Worm (Caenorhabditis elegans) whole organism, young adult: ENCODE results near the gene grl-20.

Experiments
- B0035.1 ChIP-seq: sonication (generic microtip); optimal IDR thresholded peaks from 2 replicates; lab custom pipeline; 2016; ENCODE audit warnings: missing genetic modification characterization, mild to moderate bottlenecking, missing compliant biosample characterization, missing genotype, missing genetic modification reagents
- B0336.3 ChIP-seq: fragments of 200-800 bp; sonication (Bioruptor generic); IDR thresholded peaks from 2 replicates; pipeline ENCODE4 v1.3.6; 2022; ENCODE audit warnings: missing genetic modification characterization, missing compliant biosample characterization
- F33H1.4 ChIP-seq: fragments of 200-800 bp; sonication (Bioruptor generic); IDR thresholded peaks from 2 replicates; pipeline ENCODE4 v1.3.6; 2022; ENCODE audit warnings: missing genetic modification reagents, missing genetic modification characterization, missing compliant biosample characterization
- F52B5.7 ChIP-seq: sonication (generic microtip); optimal IDR thresholded peaks from 2 replicates; lab custom pipeline; 2016; ENCODE audit warnings: mild to moderate bottlenecking, missing genetic modification characterization, missing compliant biosample characterization
- F55B11.4 ChIP-seq: sonication (generic microtip); optimal IDR thresholded peaks from 2 replicates; lab custom pipeline; 2016; ENCODE audit warnings: missing compliant biosample characterization, missing genetic modification characterization, borderline replicate concordance; ENCODE audit not compliant: insufficient read depth
- K12H6.12 ChIP-seq: fragments of 200-800 bp; sonication (Bioruptor generic); optimal IDR thresholded peaks from 2 replicates; lab custom pipeline; 2018; ENCODE audit warnings: mild to moderate bottlenecking, missing genetic modification characterization, missing compliant biosample characterization
- T26A5.8 ChIP-seq: sonication (generic microtip); optimal IDR thresholded peaks from 2 replicates; lab custom pipeline; 2016; ENCODE audit warnings: missing genetic modification characterization, missing compliant biosample characterization
- Y53G8AR.9 ChIP-seq: fragments of 200-800 bp; sonication (Bioruptor generic); conservative IDR thresholded peaks from 2 replicates; pipeline ENCODE4 v1.3.6; 2022; ENCODE audit warnings: missing genetic modification reagents, missing genetic modification characterization, missing compliant biosample characterization
- Y67H2A.10 ChIP-seq: fragments of 200-800 bp; sonication (Bioruptor generic); conservative IDR thresholded peaks from 2 replicates; pipeline ENCODE4 v1.3.6; 2022; ENCODE audit warnings: missing genetic modification reagents, missing genetic modification characterization, missing compliant biosample characterization
- Y95B8A.8 ChIP-seq: fragments of 200-800 bp; sonication (Bioruptor generic); IDR thresholded peaks from 2 replicates; pipeline ENCODE4 v1.3.6; 2022; ENCODE audit warnings: missing genetic modification reagents, missing genetic modification characterization, missing compliant biosample characterization
- atf-7 ChIP-seq: sonication (generic microtip); optimal IDR thresholded peaks from 2 replicates; lab custom pipeline; 2017; ENCODE audit warnings: mild to moderate bottlenecking, missing genetic modification characterization, missing compliant biosample characterization
- athp-1 ChIP-seq: sonication (generic microtip); optimal IDR thresholded peaks from 2 replicates; lab custom pipeline; 2017; ENCODE audit warnings: mild to moderate bottlenecking, missing genetic modification characterization, missing compliant biosample characterization
- bed-1 ChIP-seq: fragments of 200-800 bp; sonication (Bioruptor generic); IDR thresholded peaks from 2 replicates; pipeline ENCODE4 v1.3.6; 2022; ENCODE audit warnings: missing genetic modification reagents, missing genetic modification characterization, missing compliant biosample characterization
- cebp-1 ChIP-seq, 2 experiments: fragments of 200-800 bp in 1 of 2; sonication (Bioruptor generic) in 1 of 2; sonication (generic microtip) in 1 of 2; IDR thresholded peaks in 1 of 2; optimal IDR thresholded peaks in 1 of 2; 2 replicates each; pipeline versions ENCODE4 v1.3.6 to Lab custom; 2017 to 2022; ENCODE audit warnings: missing compliant biosample characterization in 2 of 2, missing genetic modification characterization in 2 of 2, mild to moderate bottlenecking in 1 of 2, missing genetic modification reagents in 1 of 2, moderate library complexity in 1 of 2
- ceh-100 ChIP-seq: fragments of 200-800 bp; sonication (Bioruptor generic); IDR thresholded peaks from 2 replicates; pipeline ENCODE4 v1.3.6; 2022; ENCODE audit warnings: missing genetic modification reagents, missing genetic modification characterization, missing compliant biosample characterization
- ceh-58 ChIP-seq: fragments of 200-800 bp; sonication (Bioruptor generic); IDR thresholded peaks from 2 replicates; pipeline ENCODE4 v1.3.6; 2022; ENCODE audit warnings: missing genetic modification characterization, missing compliant biosample characterization
- dox-1 ChIP-seq: fragments of 200-800 bp; sonication (Bioruptor generic); IDR thresholded peaks from 2 replicates; pipeline ENCODE4 v1.3.6; 2022; ENCODE audit warnings: missing genetic modification reagents, missing genetic modification characterization, missing compliant biosample characterization
- dpl-1 ChIP-seq: fragments of 150-350 bp; optimal IDR thresholded peaks from 2 replicates; lab custom pipeline; 2014; ENCODE audit warnings: missing biosample characterization, missing genetic modification reagents, missing genetic modification characterization
- egl-44 ChIP-seq: fragments of 200-800 bp; sonication (Bioruptor generic); IDR thresholded peaks from 2 replicates; pipeline ENCODE4 v1.3.6; 2022; ENCODE audit warnings: missing genetic modification reagents, missing genetic modification characterization, missing compliant biosample characterization
- ekl-4 ChIP-seq: fragments of 200-800 bp; sonication (Bioruptor generic); IDR thresholded peaks from 2 replicates; pipeline ENCODE4 v1.3.6; 2022; ENCODE audit warnings: missing genetic modification reagents, missing genetic modification characterization, missing compliant biosample characterization
- hlh-12 ChIP-seq: sonication (generic microtip); optimal IDR thresholded peaks from 2 replicates; lab custom pipeline; 2016; ENCODE audit warnings: missing genetic modification characterization, missing compliant biosample characterization
- hlh-26 ChIP-seq: fragments of 200-800 bp; sonication (Bioruptor generic); conservative IDR thresholded peaks from 2 replicates; pipeline ENCODE4 v1.3.6; 2022; ENCODE audit warnings: missing genetic modification reagents, missing genetic modification characterization, missing compliant biosample characterization
- hmg-1.2 ChIP-seq: fragments of 200-800 bp; sonication (Bioruptor generic); IDR thresholded peaks from 2 replicates; pipeline ENCODE4 v1.3.6; 2022; ENCODE audit warnings: missing genetic modification reagents, missing genetic modification characterization, missing compliant biosample characterization
- hrde-1 ChIP-seq: sonication (generic microtip); optimal IDR thresholded peaks from 2 replicates; lab custom pipeline; 2016; ENCODE audit warnings: missing genetic modification characterization, mild to moderate bottlenecking, missing compliant biosample characterization, moderate library complexity, missing genotype, missing genetic modification reagents, borderline replicate concordance
- lag-1 ChIP-seq: fragments of 200-800 bp; sonication (Bioruptor generic); IDR thresholded peaks from 2 replicates; pipeline ENCODE4 v1.3.6; 2022; ENCODE audit warnings: missing genetic modification reagents, missing genetic modification characterization, missing compliant biosample characterization
- lin-35 ChIP-seq, 3 experiments: fragments of 150-350 bp in 2 of 3; sonication (generic microtip) in 1 of 3; optimal IDR thresholded peaks; 2 replicates each; lab custom pipeline; 2014 to 2018; ENCODE audit warnings: missing biosample characterization in 3 of 3, missing genetic modification characterization in 3 of 3, missing genetic modification reagents in 3 of 3
- lsy-27 ChIP-seq: sonication (generic microtip); optimal IDR thresholded peaks from 2 replicates; lab custom pipeline; 2017; ENCODE audit warnings: missing genetic modification characterization, mild to moderate bottlenecking, missing compliant biosample characterization, antibody characterized with exemption, missing genotype, borderline replicate concordance; ENCODE audit not compliant: insufficient read depth
- madf-10 ChIP-seq: sonication (generic microtip); optimal IDR thresholded peaks from 2 replicates; lab custom pipeline; 2016; ENCODE audit warnings: mild to moderate bottlenecking, missing genetic modification characterization, missing compliant biosample characterization
- madf-3 ChIP-seq: fragments of 200-800 bp; sonication (Bioruptor generic); IDR thresholded peaks from 2 replicates; pipeline ENCODE4 v1.3.6; 2022; ENCODE audit warnings: missing genetic modification reagents, missing genetic modification characterization, missing compliant biosample characterization
- madf-6 ChIP-seq: fragments of 200-800 bp; sonication (Bioruptor generic); IDR thresholded peaks from 2 replicates; pipeline ENCODE4 v1.3.6; 2022; ENCODE audit warnings: missing genetic modification reagents, missing genetic modification characterization, missing compliant biosample characterization
- mcd-1 ChIP-seq: fragments of 200-800 bp; sonication (Bioruptor generic); IDR thresholded peaks from 2 replicates; pipeline ENCODE4 v1.3.6; 2022; ENCODE audit warnings: missing genetic modification reagents, missing genetic modification characterization, missing compliant biosample characterization
- nfya-1 ChIP-seq: sonication (generic microtip); optimal IDR thresholded peaks from 2 replicates; lab custom pipeline; 2017; ENCODE audit warnings: antibody characterized with exemption, missing compliant biosample characterization, missing genetic modification characterization, borderline replicate concordance; ENCODE audit not compliant: insufficient read depth
- nhr-179 ChIP-seq: sonication (generic microtip); optimal IDR thresholded peaks from 2 replicates; lab custom pipeline; 2016; ENCODE audit warnings: mild to moderate bottlenecking, missing genetic modification characterization, missing compliant biosample characterization
- nhr-27 ChIP-seq: fragments of 200-800 bp; sonication (Bioruptor generic); optimal IDR thresholded peaks from 2 replicates; lab custom pipeline; 2018; ENCODE audit warnings: mild to moderate bottlenecking, missing genetic modification characterization, moderate library complexity, missing compliant biosample characterization
- nhr-90 ChIP-seq: sonication (generic microtip); optimal IDR thresholded peaks from 2 replicates; lab custom pipeline; 2016; ENCODE audit warnings: missing genotype, mild to moderate bottlenecking, missing genetic modification characterization, missing compliant biosample characterization
- pha-4 ChIP-seq: fragments of 150-350 bp; sonication (generic microtip); optimal IDR thresholded peaks from 2 replicates; lab custom pipeline; 2014; ENCODE audit warnings: missing biosample characterization, missing genetic modification reagents, missing genetic modification characterization
- rec-8 ChIP-seq, 2 experiments: sonication (generic microtip); optimal IDR thresholded peaks; 2 replicates each; lab custom pipeline; 2016; ENCODE audit warnings: mild to moderate bottlenecking in 2 of 2, missing genetic modification characterization in 2 of 2, missing genetic modification reagents in 2 of 2, missing genotype in 2 of 2, missing biosample characterization in 1 of 2, missing compliant biosample characterization in 1 of 2, moderate library complexity in 1 of 2
- sea-2 ChIP-seq: fragments of 200-800 bp; sonication (Bioruptor generic); IDR thresholded peaks from 2 replicates; pipeline ENCODE4 v1.3.6; 2022; ENCODE audit warnings: missing genetic modification characterization, missing compliant biosample characterization
- snpc-1.1 ChIP-seq: sonication (generic microtip); optimal IDR thresholded peaks from 2 replicates; lab custom pipeline; 2017; ENCODE audit warnings: missing genetic modification characterization, mild to moderate bottlenecking, missing compliant biosample characterization, antibody characterized with exemption, moderate library complexity, missing genotype, missing genetic modification reagents; ENCODE audit not compliant: insufficient read depth
- somi-1 ChIP-seq: fragments of 200-800 bp; sonication (Bioruptor generic); optimal IDR thresholded peaks from 2 replicates; lab custom pipeline; 2018; ENCODE audit warnings: mild to moderate bottlenecking, missing genetic modification characterization, missing compliant biosample characterization
- tbp1 ChIP-seq: fragments of 200-800 bp; sonication (Bioruptor generic); optimal IDR thresholded peaks from 2 replicates; lab custom pipeline; 2018; ENCODE audit warnings: mild to moderate bottlenecking, missing genetic modification characterization, missing compliant biosample characterization
- tlf-1 ChIP-seq: fragments of 200-800 bp; sonication (Bioruptor generic); optimal IDR thresholded peaks from 2 replicates; lab custom pipeline; 2018; ENCODE audit warnings: mild to moderate bottlenecking, missing genetic modification characterization, missing compliant biosample characterization
- unc-62 ChIP-seq: fragments of 150-350 bp; optimal IDR thresholded peaks from 2 replicates; lab custom pipeline; 2014; ENCODE audit warnings: missing biosample characterization, missing genetic modification reagents, missing genetic modification characterization
- zfh-2 ChIP-seq: fragments of 200-800 bp; sonication (Bioruptor generic); conservative IDR thresholded peaks from 2 replicates; pipeline ENCODE4 v1.3.6; 2022; ENCODE audit warnings: missing genetic modification reagents, missing genetic modification characterization, missing compliant biosample characterization
- ztf-22 ChIP-seq: fragments of 200-800 bp; sonication (Bioruptor generic); optimal IDR thresholded peaks from 2 replicates; lab custom pipeline; 2018; ENCODE audit warnings: mild to moderate bottlenecking, missing genetic modification characterization, moderate library complexity, missing compliant biosample characterization
- ztf-26 ChIP-seq: sonication (generic microtip); optimal IDR thresholded peaks from 2 replicates; lab custom pipeline; 2017; ENCODE audit warnings: missing genetic modification characterization, missing compliant biosample characterization
- ztf-28 ChIP-seq: fragments of 200-800 bp; sonication (Bioruptor generic); IDR thresholded peaks from 2 replicates; pipeline ENCODE4 v1.3.6; 2022; ENCODE audit warnings: missing genetic modification reagents, missing genetic modification characterization, missing compliant biosample characterization

Gene grl-20

ce11 chrIV:2111300-2111874, 17.3 kb downstream of the grl-20 start, which contains the start of gene che-6 (continued):
- peak; percentile 43; the same call in 1 of the 2 replicates for TF ChIP-seq mcd-1 (GFP tag; lab: Robert Waterston, UW)
- TF ChIP-seq Y67H2A.10 (GFP tag; lab: Robert Waterston, UW): no peak
- TF ChIP-seq lsy-27 (tag; lab: Kevin White, UChicago): no peak
- no peak for TF ChIP-seq nhr-179 (tag; lab: Kevin White, UChicago)
- no peak for TF ChIP-seq nhr-27 (tag; lab: Kevin White, UChicago)
- TF ChIP-seq madf-6 (GFP tag; lab: Robert Waterston, UW): 0 out of 2 replicates have a peak, but pooled peaks have one; percentile 20
- no peak for TF ChIP-seq bed-1 (GFP tag; lab: Robert Waterston, UW)
- no peak for TF ChIP-seq lin-35 (GFP tag; optimal IDR thresholded peaks at IDR 0.05; lab: Kevin White, UChicago)
- no peak for TF ChIP-seq ceh-100
- TF ChIP-seq T26A5.8 (tag; lab: Kevin White, UChicago): no peak
- TF ChIP-seq dox-1: no peak
- TF ChIP-seq F55B11.4 (tag; lab: Kevin White, UChicago): no peak
- no peak for TF ChIP-seq athp-1 (tag; lab: Kevin White, UChicago)
- TF ChIP-seq unc-62 (GFP tag; lab: Kevin White, UChicago): no peak
- TF ChIP-seq hlh-12: no peak
- no peak for TF ChIP-seq hmg-1.2
- TF ChIP-seq hlh-26 (GFP tag; lab: Robert Waterston, UW): no peak
- TF ChIP-seq F52B5.7 (tag; lab: Kevin White, UChicago): no peak
- TF ChIP-seq snpc-1.1 (tag; lab: Kevin White, UChicago): no peak
- TF ChIP-seq B0336.3 (GFP tag; lab: Robert Waterston, UW): peak; percentile 69
- TF ChIP-seq tlf-1: peak; percentile 59
- TF ChIP-seq Y53G8AR.9 (GFP tag; lab: Robert Waterston, UW): peak; percentile 61; the same call in 1 of the 2 replicates
- peak; percentile 52 for TF ChIP-seq madf-10 (tag; lab: Kevin White, UChicago)
- TF ChIP-seq pha-4 (tag; lab: Kevin White, UChicago): no peak
- no peak for TF ChIP-seq ceh-58 (GFP tag; lab: Robert Waterston, UW)
- TF ChIP-seq ztf-22 (GFP tag; lab: Kevin White, UChicago): no peak
- no peak for TF ChIP-seq K12H6.12 (tag; lab: Kevin White, UChicago)
- TF ChIP-seq ztf-26 (tag; lab: Kevin White, UChicago): no peak
- no peak for TF ChIP-seq somi-1 (GFP tag; lab: Kevin White, UChicago)
- no peak for TF ChIP-seq lag-1 (GFP tag; lab: Robert Waterston, UW)
- TF ChIP-seq sea-2 (GFP tag; lab: Robert Waterston, UW): no peak
- TF ChIP-seq rec-8 (tag; optimal IDR thresholded peaks at IDR 0.05; lab: Kevin White, UChicago): no peak
- no peak for TF ChIP-seq hrde-1 (tag; lab: Kevin White, UChicago)
- TF ChIP-seq zfh-2: no peak
- TF ChIP-seq madf-3 (GFP tag; lab: Robert Waterston, UW): no peak
- TF ChIP-seq ztf-28 (GFP tag; lab: Robert Waterston, UW): no peak
- TF ChIP-seq B0035.1 (tag; lab: Kevin White, UChicago): peak; percentile 70
- peak; percentile 62 for TF ChIP-seq nhr-90 (tag; lab: Kevin White, UChicago)
- TF ChIP-seq nfya-1 (tag; lab: Kevin White, UChicago): no peak
- no peak for TF ChIP-seq cebp-1 (GFP tag; IDR thresholded peaks at IDR 0.05; lab: Robert Waterston, UW)
- TF ChIP-seq cebp-1 (tag; optimal IDR thresholded peaks at IDR 0.05; lab: Kevin White, UChicago): no peak
- TF ChIP-seq dpl-1 (GFP tag; lab: Kevin White, UChicago): no peak
- TF ChIP-seq ekl-4 (GFP tag; lab: Robert Waterston, UW): no peak
- no peak for TF ChIP-seq F33H1.4 (GFP tag; lab: Robert Waterston, UW)
- peak; percentile 35 for TF ChIP-seq atf-7 (tag; lab: Kevin White, UChicago)
- peak; percentile 10; the same call in 1 of the 2 replicates for TF ChIP-seq Y95B8A.8 (GFP tag; lab: Robert Waterston, UW)
- TF ChIP-seq egl-44 (GFP tag; lab: Robert Waterston, UW): no peak
- TF ChIP-seq tbp1 (GFP tag; lab: Kevin White, UChicago): peak; percentile 29
